Worm (Caenorhabditis elegans) whole organism, mixed stage, embryonic: ENCODE results near the gene dkc-1.

Source experiments
- bed-3 ChIP-seq: fragments of 200-800 bp; sonication (Bioruptor generic); optimal IDR thresholded peaks from 3 replicates; lab custom pipeline; 2018; ENCODE audit warnings: mild to moderate bottlenecking, missing genetic modification characterization, moderate library complexity, missing compliant biosample characterization
- hlh-1 ChIP-seq: fragments of 150-350 bp; optimal IDR thresholded peaks from 2 replicates; lab custom pipeline; 2014; ENCODE audit warnings: missing biosample characterization, missing genetic modification reagents, missing genetic modification characterization
- mls-2 ChIP-seq: sonication (generic microtip); optimal IDR thresholded peaks from 2 replicates; lab custom pipeline; 2016; ENCODE audit warnings: mild to moderate bottlenecking, missing genetic modification characterization, moderate library complexity, missing compliant biosample characterization
- nhr-12 ChIP-seq: fragments of 150-350 bp; optimal IDR thresholded peaks from 2 replicates; lab custom pipeline; 2014; ENCODE audit warnings: missing biosample characterization, missing genetic modification characterization
- unc-39 ChIP-seq: fragments of 150-350 bp; optimal IDR thresholded peaks from 2 replicates; lab custom pipeline; 2014; ENCODE audit warnings: missing biosample characterization, missing genetic modification characterization

DNA sequence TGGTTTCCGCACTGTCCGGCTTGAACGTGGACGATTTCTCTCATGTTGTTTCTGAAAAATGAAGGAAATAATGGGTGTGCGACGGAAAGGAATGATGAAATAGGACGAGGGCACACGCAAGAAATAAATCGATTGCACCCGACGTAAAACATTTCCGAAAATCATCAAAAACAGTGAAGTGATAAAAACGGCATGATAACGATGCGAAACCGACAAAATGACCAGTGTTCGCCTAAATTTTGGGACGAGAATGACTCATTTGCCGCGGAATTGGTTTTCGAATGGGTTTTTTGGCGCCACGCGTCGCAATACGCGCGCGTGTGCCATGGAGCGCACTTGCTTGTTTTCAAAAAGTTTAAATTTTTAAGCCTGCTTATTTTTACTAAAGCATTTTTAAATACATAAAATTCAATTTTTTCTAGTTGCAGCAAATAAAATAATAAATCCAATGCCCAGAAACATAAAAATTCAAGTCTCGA, 5.8 kb upstream of the dkc-1 start, which contains the start of the genes tbb-1 and rib-2:
- TF ChIP-seq nhr-12 (tag; lab: Kevin White, UChicago), result no peak
- no peak for TF ChIP-seq unc-39
- TF ChIP-seq bed-3 (GFP tag; lab: Kevin White, UChicago), result no peak
- peak; percentile 17 for TF ChIP-seq hlh-1 (tag; lab: Kevin White, UChicago)
- no peak for TF ChIP-seq mls-2 (tag; lab: Kevin White, UChicago)
